Worm (Caenorhabditis elegans) whole organism, L4/young adult: Measurements from ENCODE around the gene catp-3.

Experiments
- W03F9.2 ChIP-seq: fragments of 150-350 bp; optimal IDR thresholded peaks from 2 replicates; lab custom pipeline; 2014; ENCODE audit warnings: missing biosample characterization, missing genetic modification characterization
- dao-5 ChIP-seq: sonication (generic microtip); optimal IDR thresholded peaks from 2 replicates; lab custom pipeline; 2016; ENCODE audit warnings: missing genotype, missing genetic modification characterization, moderate library complexity, missing compliant biosample characterization
- him-1 ChIP-seq: sonication (generic microtip); optimal IDR thresholded peaks from 2 replicates; lab custom pipeline; 2016; ENCODE audit warnings: missing genotype, missing genetic modification reagents, missing genetic modification characterization, missing compliant biosample characterization

ce11 chrV:8129252-8129651 lies 53.4 kb downstream of the catp-3 start, which contains the start of gene spr-1:
- TF ChIP-seq W03F9.2 (tag; lab: Kevin White, UChicago), result no peak
- no peak for TF ChIP-seq him-1
- TF ChIP-seq dao-5 (tag; lab: Kevin White, UChicago), result no peak
